Fruit fly (Drosophila melanogaster) whole organism, embryonic: ENCODE results near the gene lok.
A peak's percentile ranks its signal among the peaks of the same experiment; 100 is the strongest.

Experiments used
- Bgb ChIP-seq: fragments of 200-800 bp; sonication (Bioruptor generic); IDR thresholded peaks from 2 replicates; pipeline ENCODE4 v1.3.6; 2022; ENCODE audit warnings: missing biosample characterization, missing genetic modification characterization; ENCODE audit not compliant: partially characterized antibody
- CG11723 ChIP-seq: fragments of 200-800 bp; sonication (Bioruptor generic); optimal IDR thresholded peaks from 2 replicates; lab custom pipeline; 2017; ENCODE audit warnings: missing biosample characterization, mild to moderate bottlenecking, missing genetic modification characterization
- CG12236 ChIP-seq: fragments of 200-800 bp; sonication (Bioruptor generic); optimal IDR thresholded peaks from 2 replicates; lab custom pipeline; 2016; ENCODE audit warnings: missing biosample characterization, missing genetic modification characterization
- CG12659 ChIP-seq: fragments of 200-800 bp; sonication (Bioruptor generic); optimal IDR thresholded peaks from 3 replicates; lab custom pipeline; 2017; ENCODE audit warnings: mild to moderate bottlenecking, missing biosample characterization, missing genetic modification reagents, missing genetic modification characterization
- CG12769 ChIP-seq: fragments of 200-800 bp; sonication (Bioruptor generic); optimal IDR thresholded peaks from 2 replicates; lab custom pipeline; 2019; ENCODE audit warnings: missing biosample characterization, mild to moderate bottlenecking, missing genetic modification characterization, moderate library complexity
- CG14860 ChIP-seq: fragments of 200-800 bp; sonication (Bioruptor generic); IDR thresholded peaks from 3 replicates; pipeline ENCODE4 v1.3.6; 2022; ENCODE audit warnings: missing biosample characterization, missing genetic modification characterization; ENCODE audit not compliant: partially characterized antibody
- CG1529 ChIP-seq: fragments of 200-800 bp; sonication (Bioruptor generic); optimal IDR thresholded peaks from 3 replicates; lab custom pipeline; 2018; ENCODE audit warnings: missing biosample characterization, missing genetic modification characterization
- CG16813 ChIP-seq: fragments of 200-800 bp; sonication (Bioruptor generic); IDR thresholded peaks from 3 replicates; pipeline ENCODE4 v1.3.6; 2022; ENCODE audit warnings: missing biosample characterization, missing genetic modification characterization; ENCODE audit not compliant: partially characterized antibody
- CG17359 ChIP-seq: fragments of 200-800 bp; sonication (Bioruptor generic); optimal IDR thresholded peaks from 3 replicates; lab custom pipeline; 2018; ENCODE audit warnings: missing biosample characterization, mild to moderate bottlenecking, missing genetic modification characterization, moderate library complexity
- CG17361 ChIP-seq: fragments of 200-800 bp; sonication (Bioruptor generic); IDR thresholded peaks from 3 replicates; pipeline ENCODE4 v1.3.6; 2022; ENCODE audit warnings: missing biosample characterization, missing genetic modification characterization
- CG3281 ChIP-seq: fragments of 200-800 bp; sonication (Bioruptor generic); optimal IDR thresholded peaks from 3 replicates; lab custom pipeline; 2017; ENCODE audit warnings: missing biosample characterization, mild to moderate bottlenecking, missing genetic modification characterization
- CG34224 ChIP-seq: fragments of 200-800 bp; sonication (Bioruptor generic); IDR thresholded peaks from 3 replicates; pipeline ENCODE4 v1.3.6; 2022; ENCODE audit warnings: missing biosample characterization, missing genetic modification characterization; ENCODE audit not compliant: partially characterized antibody
- CG3995 ChIP-seq: fragments of 200-800 bp; sonication (Bioruptor generic); optimal IDR thresholded peaks from 3 replicates; lab custom pipeline; 2016; ENCODE audit warnings: missing biosample characterization, missing genetic modification characterization
- CG4424 ChIP-seq: fragments of 200-800 bp; sonication (Bioruptor generic); optimal IDR thresholded peaks from 3 replicates; lab custom pipeline; 2016; ENCODE audit warnings: missing biosample characterization, missing genetic modification characterization
- CG4707 ChIP-seq: fragments of 200-800 bp; sonication (Bioruptor generic); optimal IDR thresholded peaks from 2 replicates; lab custom pipeline; 2018; ENCODE audit warnings: missing biosample characterization, mild to moderate bottlenecking, missing genetic modification characterization, moderate library complexity
- CG6791 ChIP-seq: fragments of 200-800 bp; sonication (Bioruptor generic); IDR thresholded peaks from 3 replicates; pipeline ENCODE4 v1.3.6; 2022; ENCODE audit warnings: missing biosample characterization, missing genetic modification characterization; ENCODE audit not compliant: partially characterized antibody
- CG7556 ChIP-seq: fragments of 200-800 bp; sonication (Bioruptor generic); optimal IDR thresholded peaks from 2 replicates; lab custom pipeline; 2017; ENCODE audit warnings: missing biosample characterization, mild to moderate bottlenecking, missing genetic modification characterization
- CG8089 ChIP-seq: fragments of 200-800 bp; sonication (Bioruptor generic); optimal IDR thresholded peaks from 3 replicates; lab custom pipeline; 2016; ENCODE audit warnings: missing biosample characterization, missing genetic modification characterization
- CG8924 ChIP-seq: fragments of 200-800 bp; optimal IDR thresholded peaks from 3 replicates; lab custom pipeline; 2019; ENCODE audit warnings: missing biosample characterization, mild to moderate bottlenecking, missing genetic modification characterization, moderate library complexity
- CG9817 ChIP-seq: fragments of 200-800 bp; sonication (Bioruptor generic); optimal IDR thresholded peaks from 2 replicates; lab custom pipeline; 2018; ENCODE audit warnings: missing biosample characterization, mild to moderate bottlenecking, missing genetic modification characterization, moderate library complexity
- GATAe ChIP-seq: fragments of 200-800 bp; sonication (Bioruptor generic); conservative IDR thresholded peaks from 2 replicates; pipeline ENCODE4 v1.3.6; 2022; ENCODE audit warnings: missing biosample characterization, missing genetic modification characterization
- HHEX ChIP-seq: fragments of 200-800 bp; sonication (Bioruptor generic); optimal IDR thresholded peaks from 3 replicates; lab custom pipeline; 2017; ENCODE audit warnings: missing biosample characterization, mild to moderate bottlenecking, missing genetic modification characterization, missing genetic modification reagents
- Ptx1 ChIP-seq: fragments of 200-800 bp; sonication (Bioruptor generic); IDR thresholded peaks from 2 replicates; pipeline ENCODE4 v1.3.6; 2022; ENCODE audit warnings: missing biosample characterization, missing genetic modification characterization
- Side ChIP-seq: fragments of 200-800 bp; sonication (Bioruptor generic); optimal IDR thresholded peaks from 2 replicates; lab custom pipeline; 2016; ENCODE audit warnings: missing biosample characterization, missing genetic modification characterization
- Ssrp ChIP-seq: fragments of 200-800 bp; sonication (Bioruptor generic); optimal IDR thresholded peaks from 2 replicates; lab custom pipeline; 2018; ENCODE audit warnings: missing biosample characterization, mild to moderate bottlenecking, missing genetic modification characterization, moderate library complexity
- Trl ChIP-seq, 3 experiments: fragments of >200 bp in 2 of 3; fragments of 200-800 bp in 1 of 3; sonication (Bioruptor generic) in 1 of 3; optimal IDR thresholded peaks; 2 replicates in 1 of 3; 3 replicates in 2 of 3; lab custom pipeline; 2016 to 2017; ENCODE audit warnings: missing biosample characterization in 1 of 3, missing genetic modification characterization in 1 of 3
- Usf ChIP-seq: fragments of 200-800 bp; sonication (Bioruptor generic); optimal IDR thresholded peaks from 2 replicates; lab custom pipeline; 2017; ENCODE audit warnings: missing genotype, missing biosample characterization, missing genetic modification characterization
- ap ChIP-seq: fragments of 200-800 bp; sonication (Bioruptor generic); IDR thresholded peaks from 2 replicates; pipeline ENCODE4 v1.3.6; 2022; ENCODE audit warnings: missing biosample characterization, missing genetic modification characterization
- bcd ChIP-seq: fragments of 200-800 bp; sonication (Bioruptor generic); optimal IDR thresholded peaks from 2 replicates; lab custom pipeline; 2017; ENCODE audit warnings: missing biosample characterization, mild to moderate bottlenecking, missing genetic modification characterization
- caup ChIP-seq: fragments of 200-800 bp; sonication (Bioruptor generic); optimal IDR thresholded peaks from 3 replicates; lab custom pipeline; 2017; ENCODE audit warnings: missing biosample characterization, mild to moderate bottlenecking, missing genetic modification characterization, moderate library complexity; ENCODE audit not compliant: severe bottlenecking
- chinmo ChIP-seq: fragments of 200-800 bp; sonication (Bioruptor generic); IDR thresholded peaks from 4 replicates; pipeline ENCODE4 v1.3.6; 2022; ENCODE audit warnings: missing biosample characterization, missing genetic modification characterization; ENCODE audit not compliant: partially characterized antibody
- croc ChIP-seq: fragments of 200-800 bp; sonication (Bioruptor generic); conservative IDR thresholded peaks from 3 replicates; pipeline ENCODE4 v1.3.6; 2022; ENCODE audit warnings: missing biosample characterization, missing genetic modification characterization
- dm ChIP-seq: fragments of 200-800 bp; sonication (Bioruptor generic); optimal IDR thresholded peaks from 3 replicates; lab custom pipeline; 2016; ENCODE audit warnings: missing biosample characterization, missing genetic modification characterization
- dpn ChIP-seq, 2 experiments: fragments of 200-800 bp; sonication (Bioruptor generic); optimal IDR thresholded peaks; 3 replicates each; lab custom pipeline; 2016; ENCODE audit warnings: missing biosample characterization in 2 of 2, missing genetic modification characterization in 2 of 2
- eve ChIP-seq, 2 experiments: fragments of >200 bp; optimal IDR thresholded peaks; 2 replicates each; lab custom pipeline; 2017; ENCODE audit warnings: missing biosample characterization in 2 of 2, missing genetic modification characterization in 2 of 2
- fd96Cb ChIP-seq: fragments of 200-800 bp; sonication (Bioruptor generic); optimal IDR thresholded peaks from 2 replicates; lab custom pipeline; 2018; ENCODE audit warnings: missing biosample characterization, mild to moderate bottlenecking, missing genetic modification characterization, moderate library complexity
- gem ChIP-seq: fragments of 200-800 bp; sonication (Bioruptor generic); optimal IDR thresholded peaks from 2 replicates; lab custom pipeline; 2019; ENCODE audit warnings: missing biosample characterization, mild to moderate bottlenecking, missing genetic modification characterization, moderate library complexity
- gsb-n ChIP-seq: fragments of 200-800 bp; sonication (Bioruptor generic); optimal IDR thresholded peaks from 3 replicates; lab custom pipeline; 2018; ENCODE audit warnings: missing biosample characterization, mild to moderate bottlenecking, missing genetic modification characterization
- h ChIP-seq: fragments of >200 bp; optimal IDR thresholded peaks from 2 replicates; lab custom pipeline; 2017
- hkb ChIP-seq, 2 experiments: fragments of 200-800 bp in 1 of 2; fragments of >200 bp in 1 of 2; sonication (Bioruptor generic) in 1 of 2; IDR thresholded peaks in 1 of 2; optimal IDR thresholded peaks in 1 of 2; 2 replicates each; pipeline versions ENCODE4 v1.3.6 to Lab custom; 2017 to 2022; ENCODE audit warnings: missing biosample characterization in 1 of 2, missing genetic modification characterization in 1 of 2
- ken ChIP-seq: fragments of 200-800 bp; sonication (Bioruptor generic); IDR thresholded peaks from 3 replicates; pipeline ENCODE4 v1.3.6; 2022; ENCODE audit warnings: missing biosample characterization, missing genetic modification characterization
- lilli ChIP-seq: fragments of 200-800 bp; sonication (Bioruptor generic); optimal IDR thresholded peaks from 3 replicates; lab custom pipeline; 2016; ENCODE audit warnings: missing biosample characterization, missing genetic modification characterization
- pb ChIP-seq: fragments of 200-800 bp; sonication (Bioruptor generic); optimal IDR thresholded peaks from 3 replicates; lab custom pipeline; 2016; ENCODE audit warnings: missing biosample characterization, missing genetic modification characterization
- sd ChIP-seq: fragments of 200-800 bp; sonication (Bioruptor generic); optimal IDR thresholded peaks from 3 replicates; lab custom pipeline; 2018; ENCODE audit warnings: missing biosample characterization, mild to moderate bottlenecking, missing genetic modification characterization, moderate library complexity
- slbo ChIP-seq: fragments of 200-800 bp; sonication (Bioruptor generic); IDR thresholded peaks from 2 replicates; pipeline ENCODE4 v1.3.6; 2022; ENCODE audit warnings: missing biosample characterization, missing genetic modification characterization
- sug ChIP-seq: fragments of 200-800 bp; optimal IDR thresholded peaks from 2 replicates; lab custom pipeline; 2019; ENCODE audit warnings: missing biosample characterization, mild to moderate bottlenecking, missing genetic modification characterization, moderate library complexity
- zfh2 ChIP-seq: fragments of 200-800 bp; sonication (Bioruptor generic); optimal IDR thresholded peaks from 2 replicates; lab custom pipeline; 2016; ENCODE audit warnings: missing biosample characterization, missing genetic modification characterization

The lok gene

DNA sequence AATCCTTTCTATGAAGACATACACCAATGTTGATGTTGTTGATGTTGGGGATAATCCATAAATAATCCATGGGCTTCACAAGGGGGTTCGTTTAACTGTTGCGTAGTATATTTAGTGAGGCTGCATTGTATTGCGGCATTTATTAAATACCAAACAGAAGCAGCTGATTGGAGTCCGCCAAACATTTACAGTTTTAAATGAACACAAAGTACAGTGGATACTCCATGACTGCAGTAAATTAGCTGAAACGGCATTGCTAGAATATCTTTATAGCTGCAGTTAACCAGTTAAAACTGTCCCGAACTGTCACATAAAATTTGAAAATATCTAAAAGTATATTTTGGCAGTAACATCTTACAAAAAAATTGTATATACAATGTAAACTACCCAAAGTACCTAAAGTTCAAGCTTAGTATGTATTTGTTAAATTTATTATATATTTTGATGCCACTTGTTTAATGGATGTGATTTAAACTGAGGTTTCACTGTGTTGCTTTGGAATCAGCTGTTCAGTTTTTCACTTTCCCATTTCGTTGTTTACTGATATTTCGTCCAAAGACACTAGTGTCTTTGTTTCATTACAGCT is 30.0 kb downstream of the lok start, which contains the start of the genes CG10747 and Pyroxd1 (continued):
- TF ChIP-seq caup (peak; percentile 96), lilli (peak; percentile 98), CG8089 (GFP tag; lab: Kevin White, UChicago) (peak; percentile 87), CG17359 (tag; lab: Kevin White, UChicago) (peak; percentile 96)

DNA sequence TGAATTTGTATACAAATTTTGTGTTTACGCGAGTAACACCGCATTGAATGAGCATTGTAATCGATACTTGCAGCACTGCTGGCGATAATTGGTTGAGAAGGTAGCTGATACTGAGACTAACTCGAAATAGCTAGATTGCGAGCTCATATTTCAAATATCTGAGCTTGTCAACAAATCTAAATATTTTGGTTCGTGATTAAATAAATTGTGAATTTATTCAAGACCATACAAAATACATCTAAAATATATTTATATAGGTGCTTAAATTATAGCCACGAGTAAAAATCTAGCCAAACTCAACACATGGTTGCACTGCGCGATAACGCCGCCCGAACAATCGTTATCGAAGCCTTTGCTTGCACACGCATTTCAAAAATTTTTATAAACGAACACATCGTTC is 32.6 kb downstream of the lok start, which contains the start of the genes Taf13 and nesd:
Taf13 (minus strand) TSS at position 56 of the 400 bp plus-strand sequence.
nesd (plus strand) TSS at position 179 of the 400 bp plus-strand sequence.
- peak; percentile 71 for TF ChIP-seq sug (tag; lab: Kevin White, UChicago)
- no peak for TF ChIP-seq HHEX (GFP tag; lab: Kevin White, UChicago)
- peak; percentile 29 for TF ChIP-seq CG3281
- TF ChIP-seq Ssrp (tag; lab: Kevin White, UChicago): peak; percentile 10
- 0 out of 4 replicates have a peak, but pooled peaks have one; percentile 35 for TF ChIP-seq chinmo (GFP tag; lab: Robert Waterston, UW)
- no peak for TF ChIP-seq eve (GFP tag; optimal IDR thresholded peaks at IDR 0.05; lab: Kevin White, UChicago)
- peak; percentile 82 for TF ChIP-seq CG14860 (GFP tag; lab: Robert Waterston, UW)
- no peak for TF ChIP-seq CG4707 (GFP tag; lab: Kevin White, UChicago)
- TF ChIP-seq CG3995: peak; percentile 39
- TF ChIP-seq croc: no peak
- TF ChIP-seq Trl (optimal IDR thresholded peaks at IDR 0.05; lab: Kevin White, UChicago): no peak
- TF ChIP-seq Trl (GFP tag; optimal IDR thresholded peaks at IDR 0.05; lab: Kevin White, UChicago): peak; percentile 3
- no peak for TF ChIP-seq CG12236
- TF ChIP-seq pb: no peak
- TF ChIP-seq bcd (GFP tag; lab: Kevin White, UChicago): peak; percentile 14
- peak; percentile 53 for TF ChIP-seq Bgb (GFP tag; lab: Robert Waterston, UW)
- peak; percentile 74 for TF ChIP-seq CG16813 (GFP tag; lab: Robert Waterston, UW)
- TF ChIP-seq CG17361 (GFP tag; lab: Robert Waterston, UW): peak; percentile 77
- TF ChIP-seq fd96Cb (tag; lab: Kevin White, UChicago): no peak
- TF ChIP-seq CG12659 (GFP tag; lab: Kevin White, UChicago): peak; percentile 60
- TF ChIP-seq lilli: peak; percentile 62
- no peak for TF ChIP-seq Ptx1 (GFP tag; lab: Robert Waterston, UW)
- no peak for TF ChIP-seq Side (GFP tag; lab: Kevin White, UChicago)
- peak; percentile 1 for TF ChIP-seq CG7556 (GFP tag; lab: Kevin White, UChicago)
- no peak for TF ChIP-seq CG11723 (GFP tag; lab: Kevin White, UChicago)
- no peak for TF ChIP-seq h (lab: Kevin White, UChicago)
- TF ChIP-seq ap (GFP tag; lab: Robert Waterston, UW): no peak
- TF ChIP-seq hkb (optimal IDR thresholded peaks at IDR 0.05; lab: Kevin White, UChicago): peak; percentile 82
- no peak for TF ChIP-seq hkb (GFP tag; IDR thresholded peaks at IDR 0.05; lab: Robert Waterston, UW)
- peak; percentile 46 for TF ChIP-seq slbo (GFP tag; lab: Robert Waterston, UW)
- TF ChIP-seq CG34224 (GFP tag; lab: Robert Waterston, UW): peak; percentile 73
- TF ChIP-seq gsb-n (tag; lab: Kevin White, UChicago): no peak
- peak; percentile 6 to 38 for TF ChIP-seq dpn (GFP tag; optimal IDR thresholded peaks at IDR 0.05; lab: Kevin White, UChicago)
- TF ChIP-seq CG4424 (GFP tag; lab: Kevin White, UChicago): peak; percentile 38
- TF ChIP-seq Usf (GFP tag; lab: Kevin White, UChicago): no peak
- no peak for TF ChIP-seq CG1529
- peak; percentile 36 for TF ChIP-seq dm (GFP tag; lab: Kevin White, UChicago)
- TF ChIP-seq CG9817: peak; percentile 47
- TF ChIP-seq CG12769: peak; percentile 15
- peak; percentile 27 for TF ChIP-seq sd (tag; lab: Kevin White, UChicago)
- TF ChIP-seq ken (GFP tag; lab: Robert Waterston, UW): no peak
- peak; percentile 19 for TF ChIP-seq CG8924
- TF ChIP-seq zfh2 (GFP tag; lab: Kevin White, UChicago): peak; percentile 31
- TF ChIP-seq CG6791: peak; percentile 66; the same call in 2 of the 3 replicates
- TF ChIP-seq gem (tag; lab: Kevin White, UChicago): peak; percentile 55
- no peak for TF ChIP-seq GATAe (GFP tag; lab: Robert Waterston, UW)
